Fruit fly (Drosophila melanogaster): ENCODE data around the gene CG3597.
A peak's percentile ranks its signal among the peaks of the same experiment; 100 is the strongest.

The CG3597 gene

DNA sequence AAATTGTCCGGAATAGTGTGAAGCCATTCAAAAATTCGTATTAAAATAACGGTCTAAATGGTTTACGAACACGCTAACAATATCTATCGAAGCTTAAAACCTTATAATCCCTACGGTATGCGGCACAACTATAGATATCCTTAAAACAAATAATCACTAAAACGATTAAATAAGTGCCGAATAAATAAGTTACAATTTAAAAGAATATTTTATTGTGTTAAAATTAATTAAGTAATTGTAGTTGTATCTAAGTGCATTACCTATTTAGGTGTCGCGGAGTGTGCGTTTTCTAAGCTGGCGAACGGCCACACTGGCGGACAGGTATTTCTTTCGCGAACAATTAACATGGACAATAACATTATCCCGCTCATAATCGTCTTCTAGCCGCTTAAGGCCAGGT lies 9.5 kb upstream of the CG3597 start, which contains the start of gene Eogt (continued):
- TF ChIP-seq CG16815 (GFP tag; optimal IDR thresholded peaks at IDR 0.05) (peak; percentile 95), slp2 (GFP tag; optimal IDR thresholded peaks at IDR 0.05) (peak; percentile 63), Pdp1 (GFP tag; optimal IDR thresholded peaks at IDR 0.05) (peak; percentile 82 to 85), mld (GFP tag; IDR thresholded peaks at IDR 0.05; ENCODE audit: partially characterized antibody) (no peak), trh (GFP tag; optimal IDR thresholded peaks at IDR 0.05) (peak; percentile 82), en (GFP tag; optimal IDR thresholded peaks at IDR 0.05) (peak; percentile 25), CG7786 (GFP tag; optimal IDR thresholded peaks at IDR 0.05) (peak; percentile 55), Chrac-16 (GFP tag; optimal IDR thresholded peaks at IDR 0.05) (peak; percentile 93), Mes4 (GFP tag; optimal IDR thresholded peaks at IDR 0.05) (peak; percentile 51), tap (tag; optimal IDR thresholded peaks at IDR 0.05) (peak; percentile 84), Doc2 (GFP tag; IDR thresholded peaks at IDR 0.05) (0 out of 2 replicates have a peak, but pooled peaks have one; percentile 67), NC2β (GFP tag; optimal IDR thresholded peaks at IDR 0.05) (peak; percentile 68), bab2 (GFP tag; optimal IDR thresholded peaks at IDR 0.05) (peak; percentile 85), Sox100B (GFP tag; optimal IDR thresholded peaks at IDR 0.05) (peak; percentile 79), MESR4 (GFP tag; optimal IDR thresholded peaks at IDR 0.05) (no peak), grau (tag; optimal IDR thresholded peaks at IDR 0.05) (peak; percentile 94), seq (GFP tag; IDR thresholded peaks at IDR 0.05) (peak; percentile 94), CG8359 (GFP tag; optimal IDR thresholded peaks at IDR 0.05; ENCODE audit: borderline replicate concordance) (no peak), gcm2 (GFP tag; optimal IDR thresholded peaks at IDR 0.05) (peak; percentile 79), CG8924 (tag; optimal IDR thresholded peaks at IDR 0.05) (peak; percentile 94), CG11085 (GFP tag; IDR thresholded peaks at IDR 0.05) (peak; percentile 92), B-H1 (GFP tag; IDR thresholded peaks at IDR 0.05) (peak; percentile 96), Hmr (GFP tag; optimal IDR thresholded peaks at IDR 0.05) (peak; percentile 93), gem (tag; optimal IDR thresholded peaks at IDR 0.05) (peak; percentile 98), CG4282 (GFP tag; optimal IDR thresholded peaks at IDR 0.05) (no peak), Ets97D (GFP tag; optimal IDR thresholded peaks at IDR 0.05) (peak; percentile 45), chif (GFP tag; optimal IDR thresholded peaks at IDR 0.05) (peak; percentile 69 to 90), CG8089 (GFP tag; optimal IDR thresholded peaks at IDR 0.05) (peak; percentile 63), Asciz (GFP tag; optimal IDR thresholded peaks at IDR 0.05) (peak; percentile 69), prd (optimal IDR thresholded peaks at IDR 0.05) (no peak), prd (GFP tag; IDR thresholded peaks at IDR 0.05) (peak; percentile 99), CG3281 (GFP tag; optimal IDR thresholded peaks at IDR 0.05) (peak; percentile 84), ato (GFP tag; IDR thresholded peaks at IDR 0.05; ENCODE audit: partially characterized antibody) (no peak), CG11695 (GFP tag; IDR thresholded peaks at IDR 0.05) (peak; percentile 97), tup (GFP tag; optimal IDR thresholded peaks at IDR 0.05) (peak; percentile 73), jigr1 (GFP tag; IDR thresholded peaks at IDR 0.05) (peak; percentile 95), Xbp1 (GFP tag; optimal IDR thresholded peaks at IDR 0.05) (peak; percentile 94), CG7963 (GFP tag; IDR thresholded peaks at IDR 0.05; ENCODE audit: partially characterized antibody) (no peak), kni (GFP tag; optimal IDR thresholded peaks at IDR 0.05) (peak; percentile 43), CG10431 (GFP tag; optimal IDR thresholded peaks at IDR 0.05) (peak; percentile 67), bbx (GFP tag; IDR thresholded peaks at IDR 0.05; ENCODE audit: partially characterized antibody) (no peak), CG2129 (GFP tag; IDR thresholded peaks at IDR 0.05; ENCODE audit: partially characterized antibody) (no peak), CG5953 (GFP tag; IDR thresholded peaks at IDR 0.05) (peak; percentile 94), otp (GFP tag; IDR thresholded peaks at IDR 0.05) (peak; percentile 96), onecut (GFP tag; IDR thresholded peaks at IDR 0.05) (peak; percentile 90), CG10366 (GFP tag; IDR thresholded peaks at IDR 0.05) (peak; percentile 97), Sox102F (GFP tag; optimal IDR thresholded peaks at IDR 0.05) (peak; percentile 94), dati (GFP tag; IDR thresholded peaks at IDR 0.05) (peak; percentile 95), ac (GFP tag; optimal IDR thresholded peaks at IDR 0.05) (peak; percentile 71), CG7372 (GFP tag; IDR thresholded peaks at IDR 0.05) (peak; percentile 94), CG42726 (GFP tag; IDR thresholded peaks at IDR 0.05; ENCODE audit: partially characterized antibody) (no peak)
